Fruit fly (Drosophila melanogaster): ENCODE data around the gene EMC2A.

Gene EMC2A

dm6 chr3R:16948667-16949066, 47.2 kb downstream of the EMC2A start (continued):
- TF ChIP-seq CG6276 (GFP tag; optimal IDR thresholded peaks at IDR 0.05) (no peak), Sox14 (GFP tag; optimal IDR thresholded peaks at IDR 0.05) (peak; percentile 38), CG1621 (tag; optimal IDR thresholded peaks at IDR 0.05) (peak; percentile 29), Hr39 (GFP tag; optimal IDR thresholded peaks at IDR 0.05) (peak; percentile 9), CG11762 (GFP tag; optimal IDR thresholded peaks at IDR 0.05; ENCODE audit: insufficient read depth) (no peak), CG3032 (tag; optimal IDR thresholded peaks at IDR 0.05) (no peak), ss (GFP tag; optimal IDR thresholded peaks at IDR 0.05) (peak; percentile 8 to 56), Ets21C (GFP tag; optimal IDR thresholded peaks at IDR 0.05) (no peak), CG10631 (GFP tag; optimal IDR thresholded peaks at IDR 0.05) (peak; percentile 27)

Measured in whole organism, prepupa.